Fruit fly (Drosophila melanogaster) whole organism, embryonic: ENCODE measurements around the gene ago.

ENCODE experiments used
- Atf3 ChIP-seq: fragments of 200-800 bp; sonication (Bioruptor generic); optimal IDR thresholded peaks from 3 replicates; lab custom pipeline; 2016; ENCODE audit warnings: missing biosample characterization, missing genetic modification characterization
- CG11504 ChIP-seq: fragments of 200-800 bp; sonication (Bioruptor generic); optimal IDR thresholded peaks from 3 replicates; lab custom pipeline; 2019; ENCODE audit warnings: missing biosample characterization, mild to moderate bottlenecking, missing genetic modification characterization, moderate library complexity
- CG12219 ChIP-seq: fragments of 200-800 bp; sonication (Bioruptor generic); optimal IDR thresholded peaks from 3 replicates; lab custom pipeline; 2018; ENCODE audit warnings: missing biosample characterization, mild to moderate bottlenecking, missing genetic modification characterization
- CG12659 ChIP-seq: fragments of 200-800 bp; sonication (Bioruptor generic); optimal IDR thresholded peaks from 3 replicates; lab custom pipeline; 2017; ENCODE audit warnings: mild to moderate bottlenecking, missing biosample characterization, missing genetic modification reagents, missing genetic modification characterization
- CG13123 ChIP-seq: fragments of 200-800 bp; sonication (Bioruptor generic); optimal IDR thresholded peaks from 2 replicates; lab custom pipeline; 2016; ENCODE audit warnings: missing biosample characterization, missing genetic modification characterization
- CG13424 ChIP-seq: fragments of 200-800 bp; sonication (Bioruptor generic); optimal IDR thresholded peaks from 2 replicates; lab custom pipeline; 2019; ENCODE audit warnings: missing biosample characterization, mild to moderate bottlenecking, missing genetic modification characterization, moderate library complexity
- CG13624 ChIP-seq: fragments of 200-800 bp; sonication (Bioruptor generic); optimal IDR thresholded peaks from 2 replicates; lab custom pipeline; 2016; ENCODE audit warnings: missing biosample characterization, missing genetic modification characterization
- CG14667 ChIP-seq: fragments of 200-800 bp; sonication (Bioruptor generic); IDR thresholded peaks from 2 replicates; pipeline ENCODE4 v1.3.6; 2022; ENCODE audit warnings: missing biosample characterization, missing genetic modification characterization
- CG14710 ChIP-seq: fragments of 200-800 bp; sonication (Bioruptor generic); optimal IDR thresholded peaks from 3 replicates; lab custom pipeline; 2019; ENCODE audit warnings: missing biosample characterization, mild to moderate bottlenecking, missing genetic modification characterization, moderate library complexity
- CG15514 ChIP-seq: fragments of 200-800 bp; sonication (Bioruptor generic); optimal IDR thresholded peaks from 3 replicates; lab custom pipeline; 2017; ENCODE audit warnings: missing biosample characterization, missing genetic modification characterization, mild to moderate bottlenecking, moderate library complexity, missing genetic modification reagents
- CG17612 ChIP-seq: fragments of 200-800 bp; sonication (Bioruptor generic); IDR thresholded peaks from 2 replicates; pipeline ENCODE4 v1.3.6; 2022; ENCODE audit warnings: missing biosample characterization, missing genetic modification characterization
- CG17912 ChIP-seq: fragments of 200-800 bp; sonication (Bioruptor generic); optimal IDR thresholded peaks from 2 replicates; lab custom pipeline; 2018; ENCODE audit warnings: missing biosample characterization, mild to moderate bottlenecking, missing genetic modification characterization
- CG18764 ChIP-seq: fragments of 200-800 bp; sonication (Bioruptor generic); optimal IDR thresholded peaks from 3 replicates; lab custom pipeline; 2016; ENCODE audit warnings: missing biosample characterization, missing genetic modification characterization
- CG2129 ChIP-seq: fragments of 200-800 bp; sonication (Bioruptor generic); IDR thresholded peaks from 2 replicates; pipeline ENCODE4 v1.3.6; 2022; ENCODE audit warnings: missing biosample characterization, missing genetic modification characterization; ENCODE audit not compliant: partially characterized antibody
- CG3281 ChIP-seq: fragments of 200-800 bp; sonication (Bioruptor generic); optimal IDR thresholded peaks from 3 replicates; lab custom pipeline; 2017; ENCODE audit warnings: missing biosample characterization, mild to moderate bottlenecking, missing genetic modification characterization
- CG4424 ChIP-seq: fragments of 200-800 bp; sonication (Bioruptor generic); optimal IDR thresholded peaks from 3 replicates; lab custom pipeline; 2016; ENCODE audit warnings: missing biosample characterization, missing genetic modification characterization
- CG4617 ChIP-seq: fragments of 200-800 bp; sonication (Bioruptor generic); optimal IDR thresholded peaks from 3 replicates; lab custom pipeline; 2016; ENCODE audit warnings: missing biosample characterization, missing genetic modification characterization, borderline replicate concordance
- CG7357 ChIP-seq: fragments of 200-800 bp; sonication (Bioruptor generic); IDR thresholded peaks from 3 replicates; pipeline ENCODE4 v1.3.6; 2022; ENCODE audit warnings: missing biosample characterization, missing genetic modification characterization
- CG8089 ChIP-seq: fragments of 200-800 bp; sonication (Bioruptor generic); optimal IDR thresholded peaks from 3 replicates; lab custom pipeline; 2016; ENCODE audit warnings: missing biosample characterization, missing genetic modification characterization
- CG8281 ChIP-seq: fragments of 200-800 bp; sonication (Bioruptor generic); optimal IDR thresholded peaks from 2 replicates; lab custom pipeline; 2018; ENCODE audit warnings: missing biosample characterization, mild to moderate bottlenecking, missing genetic modification characterization, moderate library complexity
- Camta ChIP-seq: fragments of 200-800 bp; sonication (Bioruptor generic); optimal IDR thresholded peaks from 2 replicates; lab custom pipeline; 2016; ENCODE audit warnings: missing biosample characterization, missing genetic modification characterization
- Dp ChIP-seq: fragments of 200-800 bp; sonication (Bioruptor generic); optimal IDR thresholded peaks from 2 replicates; lab custom pipeline; 2018; ENCODE audit warnings: missing biosample characterization, mild to moderate bottlenecking, missing genetic modification characterization, moderate library complexity
- Drgx ChIP-seq: fragments of 200-800 bp; sonication (Bioruptor generic); IDR thresholded peaks from 2 replicates; pipeline ENCODE4 v1.3.6; 2022; ENCODE audit warnings: missing biosample characterization, missing genetic modification characterization
- Eip74EF ChIP-seq, 2 experiments: fragments of 200-800 bp in 1 of 2; fragments of >200 bp in 1 of 2; sonication (Bioruptor generic) in 1 of 2; optimal IDR thresholded peaks; 2 replicates each; lab custom pipeline; 2017 to 2019; ENCODE audit warnings: missing biosample characterization in 2 of 2, missing genetic modification characterization in 2 of 2, mild to moderate bottlenecking in 1 of 2, moderate library complexity in 1 of 2
- Fer1 ChIP-seq: fragments of 200-800 bp; sonication (Bioruptor generic); optimal IDR thresholded peaks from 2 replicates; lab custom pipeline; 2017; ENCODE audit warnings: missing biosample characterization, mild to moderate bottlenecking, missing genetic modification characterization
- HmgD ChIP-seq: fragments of 200-800 bp; sonication (Bioruptor generic); optimal IDR thresholded peaks from 3 replicates; lab custom pipeline; 2016; ENCODE audit warnings: missing biosample characterization, missing genetic modification characterization
- Hsf ChIP-seq: fragments of 200-800 bp; sonication (Bioruptor generic); optimal IDR thresholded peaks from 3 replicates; lab custom pipeline; 2016; ENCODE audit warnings: missing biosample characterization, missing genetic modification characterization
- NfI ChIP-seq: fragments of 200-800 bp; sonication (Bioruptor generic); optimal IDR thresholded peaks from 3 replicates; lab custom pipeline; 2018; ENCODE audit warnings: missing biosample characterization, mild to moderate bottlenecking, missing genetic modification characterization, moderate library complexity
- Vsx1 ChIP-seq: fragments of 200-800 bp; sonication (Bioruptor generic); optimal IDR thresholded peaks from 2 replicates; lab custom pipeline; 2017; ENCODE audit warnings: missing biosample characterization, mild to moderate bottlenecking, missing genetic modification characterization, missing genetic modification reagents
- ap ChIP-seq: fragments of 200-800 bp; sonication (Bioruptor generic); IDR thresholded peaks from 2 replicates; pipeline ENCODE4 v1.3.6; 2022; ENCODE audit warnings: missing biosample characterization, missing genetic modification characterization
- bbx ChIP-seq: fragments of 200-800 bp; sonication (Bioruptor generic); IDR thresholded peaks from 2 replicates; pipeline ENCODE4 v1.3.6; 2022; ENCODE audit warnings: missing biosample characterization, missing genetic modification characterization; ENCODE audit not compliant: partially characterized antibody
- chif ChIP-seq, 2 experiments: fragments of 200-800 bp; sonication (Bioruptor generic); optimal IDR thresholded peaks; 3 replicates each; lab custom pipeline; 2016; ENCODE audit warnings: missing biosample characterization in 2 of 2, missing genetic modification characterization in 2 of 2
- cwo ChIP-seq: fragments of 200-800 bp; sonication (Bioruptor generic); optimal IDR thresholded peaks from 3 replicates; lab custom pipeline; 2017; ENCODE audit warnings: missing biosample characterization, missing genetic modification characterization, mild to moderate bottlenecking, moderate library complexity, missing genetic modification reagents
- ems ChIP-seq: fragments of 200-800 bp; sonication (Bioruptor generic); optimal IDR thresholded peaks from 3 replicates; lab custom pipeline; 2016; ENCODE audit warnings: missing biosample characterization, missing genetic modification characterization
- fd102C ChIP-seq: fragments of 200-800 bp; sonication (Bioruptor generic); optimal IDR thresholded peaks from 2 replicates; lab custom pipeline; 2018; ENCODE audit warnings: missing biosample characterization, mild to moderate bottlenecking, missing genetic modification characterization, moderate library complexity
- gem ChIP-seq: fragments of 200-800 bp; sonication (Bioruptor generic); optimal IDR thresholded peaks from 2 replicates; lab custom pipeline; 2019; ENCODE audit warnings: missing biosample characterization, mild to moderate bottlenecking, missing genetic modification characterization, moderate library complexity
- hb ChIP-seq: fragments of 200-800 bp; sonication (Bioruptor generic); IDR thresholded peaks from 3 replicates; pipeline ENCODE4 v1.3.6; 2022; ENCODE audit warnings: missing biosample characterization, missing genetic modification characterization; ENCODE audit not compliant: partially characterized antibody
- inv ChIP-seq: fragments of 200-800 bp; sonication (Bioruptor generic); IDR thresholded peaks from 2 replicates; pipeline ENCODE4 v1.3.6; 2022; ENCODE audit warnings: missing biosample characterization, missing genetic modification characterization; ENCODE audit not compliant: partially characterized antibody
- kni ChIP-seq: fragments of 200-800 bp; sonication (Bioruptor generic); optimal IDR thresholded peaks from 3 replicates; lab custom pipeline; 2017; ENCODE audit warnings: mild to moderate bottlenecking, missing biosample characterization, missing genetic modification reagents, missing genetic modification characterization
- maf-S ChIP-seq: fragments of 200-800 bp; sonication (Bioruptor generic); optimal IDR thresholded peaks from 2 replicates; lab custom pipeline; 2016; ENCODE audit warnings: missing biosample characterization, missing genetic modification characterization
- nom ChIP-seq: fragments of 200-800 bp; sonication (Bioruptor generic); optimal IDR thresholded peaks from 2 replicates; lab custom pipeline; 2017; ENCODE audit warnings: missing biosample characterization, missing genetic modification characterization, mild to moderate bottlenecking, moderate library complexity, missing genetic modification reagents
- pfk ChIP-seq: fragments of 200-800 bp; sonication (Bioruptor generic); optimal IDR thresholded peaks from 2 replicates; lab custom pipeline; 2018; ENCODE audit warnings: missing biosample characterization, mild to moderate bottlenecking, missing genetic modification characterization, moderate library complexity
- row ChIP-seq: fragments of 200-800 bp; sonication (Bioruptor generic); IDR thresholded peaks from 3 replicates; pipeline ENCODE4 v1.3.6; 2022; ENCODE audit warnings: missing biosample characterization, missing genetic modification characterization
- so ChIP-seq: fragments of 200-800 bp; sonication (Bioruptor generic); IDR thresholded peaks from 3 replicates; pipeline ENCODE4 v1.3.6; 2022; ENCODE audit warnings: missing biosample characterization, missing genetic modification characterization
- stc ChIP-seq: fragments of 200-800 bp; sonication (Bioruptor generic); IDR thresholded peaks from 2 replicates; pipeline ENCODE4 v1.3.6; 2022; ENCODE audit warnings: missing biosample characterization, missing genetic modification characterization
- tap ChIP-seq: fragments of 200-800 bp; optimal IDR thresholded peaks from 3 replicates; lab custom pipeline; 2019; ENCODE audit warnings: missing biosample characterization, mild to moderate bottlenecking, missing genetic modification characterization, moderate library complexity
- trem ChIP-seq: fragments of 200-800 bp; optimal IDR thresholded peaks from 3 replicates; lab custom pipeline; 2019; ENCODE audit warnings: missing biosample characterization, mild to moderate bottlenecking, missing genetic modification characterization, moderate library complexity
- ttk ChIP-seq: fragments of 200-800 bp; sonication (Bioruptor generic); IDR thresholded peaks from 2 replicates; pipeline ENCODE4 v2.1.2; 2022; ENCODE audit warnings: missing biosample characterization, missing genetic modification characterization
- twi ChIP-seq: fragments of 200-800 bp; optimal IDR thresholded peaks from 2 replicates; lab custom pipeline; 2019; ENCODE audit warnings: missing biosample characterization, mild to moderate bottlenecking, missing genetic modification characterization, moderate library complexity

The ago gene

DNA sequence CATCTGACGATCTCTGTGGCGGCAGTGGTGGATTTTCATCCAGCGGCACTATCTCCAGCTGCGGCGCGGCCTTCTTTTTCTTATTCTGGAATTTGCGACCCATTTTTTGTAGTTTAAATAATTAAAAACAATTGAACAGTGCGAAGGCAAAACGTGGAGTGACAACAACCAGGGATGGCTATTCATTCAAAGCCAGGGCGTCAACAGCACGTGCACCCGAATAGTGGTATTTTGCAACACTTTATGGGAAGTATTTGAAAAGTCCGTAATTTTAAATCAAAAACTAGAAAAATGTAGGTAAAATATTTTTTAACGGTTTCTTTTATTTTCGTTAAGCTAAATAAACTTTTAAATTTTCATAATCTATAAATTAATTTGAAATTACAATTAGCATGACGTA, 28.5 kb upstream of the ago start, which contains the start of gene CG11583 (continued):
- peak; percentile 74 for TF ChIP-seq Dp
- no peak for TF ChIP-seq gem
- no peak for TF ChIP-seq HmgD
- peak; percentile 23 for TF ChIP-seq CG4424 (GFP tag; lab: Kevin White, UChicago)
- TF ChIP-seq, all 482 proteins: peak for 144

dm6 chr3L:4277796-4278195, 23.7 kb upstream of the ago start, which contains the start of gene Ctl1:
Ctl1 (plus strand) TSS chr3L:4277962.
- TF ChIP-seq Drgx (GFP tag; lab: Robert Waterston, UW) (no peak), Camta (GFP tag; lab: Kevin White, UChicago) (no peak), CG14667 (GFP tag; lab: Robert Waterston, UW) (no peak), CG18764 (GFP tag; lab: Kevin White, UChicago) (no peak), trem (tag; lab: Kevin White, UChicago) (peak; percentile 42), CG11504 (tag; lab: Kevin White, UChicago) (no peak), Atf3 (GFP tag; lab: Kevin White, UChicago) (no peak), CG13123 (GFP tag; lab: Kevin White, UChicago) (no peak), twi (tag; lab: Kevin White, UChicago) (no peak), Fer1 (GFP tag; lab: Kevin White, UChicago) (no peak), so (GFP tag; lab: Robert Waterston, UW) (no peak), stc (GFP tag; lab: Robert Waterston, UW) (no peak), CG3281 (no peak), CG13424 (tag; lab: Kevin White, UChicago) (no peak), ttk (GFP tag; lab: Robert Waterston, UW) (no peak), CG4617 (peak; percentile 43), tap (tag; lab: Kevin White, UChicago) (no peak), maf-S (GFP tag; lab: Kevin White, UChicago) (no peak), CG14710 (tag; lab: Kevin White, UChicago) (peak; percentile 12), cwo (GFP tag; lab: Kevin White, UChicago) (no peak), ems (GFP tag; lab: Kevin White, UChicago) (no peak), CG13624 (no peak), CG8281 (tag; lab: Kevin White, UChicago) (peak; percentile 16), hb (GFP tag; lab: Robert Waterston, UW) (no peak), CG17912 (no peak), inv (GFP tag; lab: Robert Waterston, UW) (no peak), kni (GFP tag; lab: Kevin White, UChicago) (no peak), bbx (GFP tag; lab: Robert Waterston, UW) (no peak), CG12659 (GFP tag; lab: Kevin White, UChicago) (peak; percentile 13), nom (no peak), Hsf (GFP tag; lab: Kevin White, UChicago) (no peak), pfk (GFP tag; lab: Kevin White, UChicago) (no peak), chif (GFP tag; optimal IDR thresholded peaks at IDR 0.05; lab: Kevin White, UChicago) (no peak), gem (no peak), CG17612 (GFP tag; lab: Robert Waterston, UW) (no peak), Eip74EF (GFP tag; optimal IDR thresholded peaks at IDR 0.05; lab: Kevin White, UChicago) (no peak), fd102C (no peak), CG8089 (GFP tag; lab: Kevin White, UChicago) (no peak), CG7357 (GFP tag; lab: Robert Waterston, UW) (no peak), CG15514 (peak; percentile 51), CG12219 (GFP tag; lab: Kevin White, UChicago) (no peak), Vsx1 (GFP tag; lab: Kevin White, UChicago) (no peak), CG2129 (GFP tag; lab: Robert Waterston, UW) (no peak), row (GFP tag; lab: Robert Waterston, UW) (no peak), ap (GFP tag; lab: Robert Waterston, UW) (no peak), NfI (GFP tag; lab: Kevin White, UChicago) (no peak)
